Worm (Caenorhabditis elegans) whole organism, young adult: Measurements from ENCODE around the gene F38H4.4.

Experiments
- C17E4.6 ChIP-seq: fragments of 200-800 bp; sonication (Bioruptor generic); IDR thresholded peaks from 2 replicates; pipeline ENCODE4 v1.3.6; 2022; ENCODE audit warnings: missing genetic modification reagents, missing genetic modification characterization, missing compliant biosample characterization
- D2030.7 ChIP-seq: fragments of 200-800 bp; sonication (Bioruptor generic); IDR thresholded peaks from 2 replicates; pipeline ENCODE4 v1.3.6; 2022; ENCODE audit warnings: missing genetic modification reagents, missing genetic modification characterization, missing compliant biosample characterization
- F39B2.1 ChIP-seq: fragments of 200-800 bp; sonication (Bioruptor generic); IDR thresholded peaks from 2 replicates; pipeline ENCODE4 v1.3.6; 2022; ENCODE audit warnings: missing genetic modification reagents, missing genetic modification characterization, missing compliant biosample characterization
- F55B11.4 ChIP-seq: sonication (generic microtip); optimal IDR thresholded peaks from 2 replicates; lab custom pipeline; 2016; ENCODE audit warnings: missing compliant biosample characterization, missing genetic modification characterization, borderline replicate concordance; ENCODE audit not compliant: insufficient read depth
- T07F8.4 ChIP-seq: sonication (generic microtip); optimal IDR thresholded peaks from 2 replicates; lab custom pipeline; 2016; ENCODE audit warnings: mild to moderate bottlenecking, missing genetic modification characterization, moderate library complexity, missing compliant biosample characterization
- Y53F4B.3 ChIP-seq: fragments of 200-800 bp; sonication (Bioruptor generic); IDR thresholded peaks from 2 replicates; pipeline ENCODE4 v1.3.6; 2022; ENCODE audit warnings: missing genetic modification reagents, missing genetic modification characterization, missing compliant biosample characterization
- Y79H2A.3 ChIP-seq: fragments of 200-800 bp; sonication (Bioruptor generic); conservative IDR thresholded peaks from 2 replicates; pipeline ENCODE4 v1.3.6; 2022; ENCODE audit warnings: missing genetic modification reagents, missing genetic modification characterization, missing compliant biosample characterization
- Y95B8A.8 ChIP-seq: fragments of 200-800 bp; sonication (Bioruptor generic); IDR thresholded peaks from 2 replicates; pipeline ENCODE4 v1.3.6; 2022; ENCODE audit warnings: missing genetic modification reagents, missing genetic modification characterization, missing compliant biosample characterization
- aptf-2 ChIP-seq: fragments of 200-800 bp; sonication (Bioruptor generic); conservative IDR thresholded peaks from 2 replicates; pipeline ENCODE4 v1.3.6; 2022; ENCODE audit warnings: missing genetic modification reagents, missing genetic modification characterization, missing compliant biosample characterization
- aptf-3 ChIP-seq: fragments of 200-800 bp; sonication (Bioruptor generic); IDR thresholded peaks from 2 replicates; pipeline ENCODE4 v1.3.6; 2022; ENCODE audit warnings: missing genetic modification characterization, missing compliant biosample characterization
- ceh-100 ChIP-seq: fragments of 200-800 bp; sonication (Bioruptor generic); IDR thresholded peaks from 2 replicates; pipeline ENCODE4 v1.3.6; 2022; ENCODE audit warnings: missing genetic modification reagents, missing genetic modification characterization, missing compliant biosample characterization
- ceh-27 ChIP-seq: fragments of 200-800 bp; sonication (Bioruptor generic); optimal IDR thresholded peaks from 2 replicates; lab custom pipeline; 2018; ENCODE audit warnings: mild to moderate bottlenecking, missing genetic modification characterization, moderate library complexity, missing compliant biosample characterization
- ceh-58 ChIP-seq: fragments of 200-800 bp; sonication (Bioruptor generic); IDR thresholded peaks from 2 replicates; pipeline ENCODE4 v1.3.6; 2022; ENCODE audit warnings: missing genetic modification characterization, missing compliant biosample characterization
- ceh-79 ChIP-seq: sonication (generic microtip); optimal IDR thresholded peaks from 2 replicates; lab custom pipeline; 2017; ENCODE audit warnings: mild to moderate bottlenecking, missing genetic modification characterization, missing compliant biosample characterization
- ceh-91 ChIP-seq: fragments of 200-800 bp; sonication (Bioruptor generic); IDR thresholded peaks from 2 replicates; pipeline ENCODE4 v1.3.6; 2022; ENCODE audit warnings: missing genetic modification reagents, missing genetic modification characterization, missing compliant biosample characterization
- chd-7 ChIP-seq: sonication (generic microtip); optimal IDR thresholded peaks from 2 replicates; lab custom pipeline; 2016; ENCODE audit warnings: mild to moderate bottlenecking, missing genetic modification characterization, moderate library complexity, missing compliant biosample characterization
- dox-1 ChIP-seq: fragments of 200-800 bp; sonication (Bioruptor generic); IDR thresholded peaks from 2 replicates; pipeline ENCODE4 v1.3.6; 2022; ENCODE audit warnings: missing genetic modification reagents, missing genetic modification characterization, missing compliant biosample characterization
- efl-1 ChIP-seq: fragments of 150-350 bp; optimal IDR thresholded peaks from 2 replicates; lab custom pipeline; 2014; ENCODE audit warnings: missing biosample characterization, missing genetic modification reagents, missing genetic modification characterization
- egl-18 ChIP-seq: fragments of 200-800 bp; sonication (Bioruptor generic); IDR thresholded peaks from 2 replicates; pipeline ENCODE4 v1.3.6; 2022; ENCODE audit warnings: missing genetic modification reagents, missing genetic modification characterization, missing compliant biosample characterization
- egl-44 ChIP-seq: fragments of 200-800 bp; sonication (Bioruptor generic); IDR thresholded peaks from 2 replicates; pipeline ENCODE4 v1.3.6; 2022; ENCODE audit warnings: missing genetic modification reagents, missing genetic modification characterization, missing compliant biosample characterization
- gei-17 ChIP-seq: fragments of 200-800 bp; sonication (Bioruptor generic); optimal IDR thresholded peaks from 2 replicates; lab custom pipeline; 2018; ENCODE audit warnings: mild to moderate bottlenecking, missing genetic modification characterization, missing compliant biosample characterization
- him-1 ChIP-seq: sonication (generic microtip); optimal IDR thresholded peaks from 2 replicates; lab custom pipeline; 2016; ENCODE audit warnings: missing genotype, missing genetic modification reagents, missing genetic modification characterization, missing compliant biosample characterization
- hmg-1.2 ChIP-seq: fragments of 200-800 bp; sonication (Bioruptor generic); IDR thresholded peaks from 2 replicates; pipeline ENCODE4 v1.3.6; 2022; ENCODE audit warnings: missing genetic modification reagents, missing genetic modification characterization, missing compliant biosample characterization
- hmg-20 ChIP-seq: fragments of 200-800 bp; sonication (Bioruptor generic); IDR thresholded peaks from 2 replicates; pipeline ENCODE4 v1.3.6; 2022; ENCODE audit warnings: missing genetic modification reagents, missing genetic modification characterization, missing compliant biosample characterization
- lin-54 ChIP-seq: fragments of 200-800 bp; sonication (Bioruptor generic); optimal IDR thresholded peaks from 2 replicates; lab custom pipeline; 2018; ENCODE audit warnings: mild to moderate bottlenecking, missing genetic modification characterization, missing compliant biosample characterization
- lir-1 ChIP-seq: fragments of 200-800 bp; sonication (Bioruptor generic); conservative IDR thresholded peaks from 2 replicates; pipeline ENCODE4 v1.3.6; 2022; ENCODE audit warnings: missing genetic modification reagents, missing genetic modification characterization, missing compliant biosample characterization
- lsy-27 ChIP-seq: sonication (generic microtip); optimal IDR thresholded peaks from 2 replicates; lab custom pipeline; 2017; ENCODE audit warnings: missing genetic modification characterization, mild to moderate bottlenecking, missing compliant biosample characterization, antibody characterized with exemption, missing genotype, borderline replicate concordance; ENCODE audit not compliant: insufficient read depth
- nhr-179 ChIP-seq: sonication (generic microtip); optimal IDR thresholded peaks from 2 replicates; lab custom pipeline; 2016; ENCODE audit warnings: mild to moderate bottlenecking, missing genetic modification characterization, missing compliant biosample characterization
- rec-8 ChIP-seq, 2 experiments: sonication (generic microtip); optimal IDR thresholded peaks; 2 replicates each; lab custom pipeline; 2016; ENCODE audit warnings: mild to moderate bottlenecking in 2 of 2, missing genetic modification characterization in 2 of 2, missing genetic modification reagents in 2 of 2, missing genotype in 2 of 2, missing biosample characterization in 1 of 2, missing compliant biosample characterization in 1 of 2, moderate library complexity in 1 of 2
- repo-1 ChIP-seq: sonication (generic microtip); optimal IDR thresholded peaks from 2 replicates; lab custom pipeline; 2017; ENCODE audit warnings: mild to moderate bottlenecking, missing genetic modification characterization, missing compliant biosample characterization
- rpc-1 ChIP-seq, 2 experiments: fragments of 150-350 bp in 1 of 2; sonication (generic microtip) in 1 of 2; optimal IDR thresholded peaks; 2 replicates each; lab custom pipeline; 2014 to 2018; ENCODE audit warnings: missing biosample characterization in 1 of 2, missing genetic modification characterization in 1 of 2, missing genetic modification reagents in 1 of 2, missing genotype in 1 of 2
- snpc-1.1 ChIP-seq: sonication (generic microtip); optimal IDR thresholded peaks from 2 replicates; lab custom pipeline; 2017; ENCODE audit warnings: missing genetic modification characterization, mild to moderate bottlenecking, missing compliant biosample characterization, antibody characterized with exemption, moderate library complexity, missing genotype, missing genetic modification reagents; ENCODE audit not compliant: insufficient read depth
- snpc-3.4 ChIP-seq: sonication (generic microtip); optimal IDR thresholded peaks from 2 replicates; lab custom pipeline; 2017; ENCODE audit warnings: missing genetic modification characterization, mild to moderate bottlenecking, missing compliant biosample characterization, antibody characterized with exemption, moderate library complexity, missing genotype, missing genetic modification reagents
- tbp1 ChIP-seq: fragments of 200-800 bp; sonication (Bioruptor generic); optimal IDR thresholded peaks from 2 replicates; lab custom pipeline; 2018; ENCODE audit warnings: mild to moderate bottlenecking, missing genetic modification characterization, missing compliant biosample characterization
- tlf-1 ChIP-seq: fragments of 200-800 bp; sonication (Bioruptor generic); optimal IDR thresholded peaks from 2 replicates; lab custom pipeline; 2018; ENCODE audit warnings: mild to moderate bottlenecking, missing genetic modification characterization, missing compliant biosample characterization
- unc-62 ChIP-seq: fragments of 150-350 bp; optimal IDR thresholded peaks from 2 replicates; lab custom pipeline; 2014; ENCODE audit warnings: missing biosample characterization, missing genetic modification reagents, missing genetic modification characterization
- xnd-1 ChIP-seq: sonication (generic microtip); optimal IDR thresholded peaks from 2 replicates; lab custom pipeline; 2016; ENCODE audit warnings: missing genotype, missing genetic modification reagents, missing genetic modification characterization, missing compliant biosample characterization
- zim-3 ChIP-seq: sonication (generic microtip); optimal IDR thresholded peaks from 2 replicates; lab custom pipeline; 2017; ENCODE audit warnings: mild to moderate bottlenecking, missing genetic modification characterization, moderate library complexity, missing compliant biosample characterization
- ztf-22 ChIP-seq: fragments of 200-800 bp; sonication (Bioruptor generic); optimal IDR thresholded peaks from 2 replicates; lab custom pipeline; 2018; ENCODE audit warnings: mild to moderate bottlenecking, missing genetic modification characterization, moderate library complexity, missing compliant biosample characterization
- ztf-26 ChIP-seq: sonication (generic microtip); optimal IDR thresholded peaks from 2 replicates; lab custom pipeline; 2017; ENCODE audit warnings: missing genetic modification characterization, missing compliant biosample characterization
- ztf-28 ChIP-seq: fragments of 200-800 bp; sonication (Bioruptor generic); IDR thresholded peaks from 2 replicates; pipeline ENCODE4 v1.3.6; 2022; ENCODE audit warnings: missing genetic modification reagents, missing genetic modification characterization, missing compliant biosample characterization
- ztf-3 ChIP-seq: fragments of 200-800 bp; sonication (Bioruptor generic); optimal IDR thresholded peaks from 2 replicates; lab custom pipeline; 2018; ENCODE audit warnings: mild to moderate bottlenecking, missing genetic modification characterization, missing compliant biosample characterization

The F38H4.4 gene

ce11 chrIV:11833456-11833855, 14.6 kb upstream of the F38H4.4 start, which contains the start of gene M117.4:
Gene M117.4, minus strand, starts transcription at chrIV:11833556.
- no peak for TF ChIP-seq unc-62 (GFP tag; lab: Kevin White, UChicago)
- no peak for TF ChIP-seq lsy-27
- no peak for TF ChIP-seq egl-44 (GFP tag; lab: Robert Waterston, UW)
- TF ChIP-seq chd-7 = no peak
- no peak for TF ChIP-seq ztf-26 (tag; lab: Kevin White, UChicago)
- TF ChIP-seq F39B2.1 (GFP tag; lab: Robert Waterston, UW) = no peak
- TF ChIP-seq snpc-3.4 (tag; lab: Kevin White, UChicago) = no peak
- TF ChIP-seq aptf-2 = no peak
- no peak for TF ChIP-seq him-1 (tag; lab: Kevin White, UChicago)
- TF ChIP-seq gei-17 (GFP tag; lab: Kevin White, UChicago) = no peak
- TF ChIP-seq repo-1 (tag; lab: Kevin White, UChicago) = no peak
- no peak for TF ChIP-seq xnd-1
- TF ChIP-seq lin-54 (GFP tag; lab: Kevin White, UChicago) = no peak
- no peak for TF ChIP-seq efl-1 (GFP tag; lab: Kevin White, UChicago)
- TF ChIP-seq zim-3 (tag; lab: Kevin White, UChicago) = no peak
- TF ChIP-seq tlf-1 (GFP tag; lab: Kevin White, UChicago) = no peak
- TF ChIP-seq T07F8.4 (tag; lab: Kevin White, UChicago) = no peak
- no peak for TF ChIP-seq C17E4.6 (GFP tag; lab: Robert Waterston, UW)

ce11 chrIV:11838657-11839056, 9.4 kb upstream of the F38H4.4 start, which contains the start of gene fbxb-3:
Gene fbxb-3, plus strand, starts transcription at chrIV:11838957.
- TF ChIP-seq Y79H2A.3 (GFP tag; lab: Robert Waterston, UW) = no peak
- TF ChIP-seq repo-1 (tag; lab: Kevin White, UChicago) = no peak
- TF ChIP-seq Y53F4B.3 (GFP tag; lab: Robert Waterston, UW) = no peak
- no peak for TF ChIP-seq ceh-58 (GFP tag; lab: Robert Waterston, UW)
- no peak for TF ChIP-seq ceh-100 (GFP tag; lab: Robert Waterston, UW)
- no peak for TF ChIP-seq C17E4.6 (GFP tag; lab: Robert Waterston, UW)
- no peak for TF ChIP-seq F55B11.4 (tag; lab: Kevin White, UChicago)
- no peak for TF ChIP-seq ztf-22 (GFP tag; lab: Kevin White, UChicago)
- TF ChIP-seq dox-1 (GFP tag; lab: Robert Waterston, UW) = no peak
- TF ChIP-seq snpc-1.1 (tag; lab: Kevin White, UChicago) = no peak
- no peak for TF ChIP-seq tbp1
- no peak for TF ChIP-seq D2030.7 (GFP tag; lab: Robert Waterston, UW)
- no peak for TF ChIP-seq aptf-3 (GFP tag; lab: Robert Waterston, UW)
- no peak for TF ChIP-seq ceh-91 (GFP tag; lab: Robert Waterston, UW)
- TF ChIP-seq, all 124 proteins: peak for 0

- TF ChIP-seq F55B11.4 (tag; lab: Kevin White, UChicago) (no peak), ztf-3 (no peak), nhr-179 (no peak), zim-3 (tag; lab: Kevin White, UChicago) (no peak), ztf-28 (GFP tag; lab: Robert Waterston, UW) (no peak), lir-1 (GFP tag; lab: Robert Waterston, UW) (no peak), hmg-20 (GFP tag; lab: Robert Waterston, UW) (no peak), ceh-79 (no peak), egl-18 (GFP tag; lab: Robert Waterston, UW) (no peak), ceh-27 (GFP tag; lab: Kevin White, UChicago) (no peak), rpc-1 (optimal IDR thresholded peaks at IDR 0.05; lab: Kevin White, UChicago) (no peak), rpc-1 (tag; optimal IDR thresholded peaks at IDR 0.05; lab: Kevin White, UChicago) (no peak), gei-17 (GFP tag; lab: Kevin White, UChicago) (no peak), hmg-1.2 (GFP tag; lab: Robert Waterston, UW) (no peak), Y95B8A.8 (GFP tag; lab: Robert Waterston, UW) (no peak), rec-8 (tag; optimal IDR thresholded peaks at IDR 0.05; lab: Kevin White, UChicago) (no peak)
Measured at ce11 chrIV:11842121-11842520, 5.9 kb upstream of the F38H4.4 start, which contains the start of gene F38H4.3. Gene F38H4.3, plus strand, starts transcription at chrIV:11842421.
